Fruit fly (Drosophila melanogaster): ENCODE measurements around the gene msn.

msn gene

dm6 chr3L:2567050-2567609 lies 19.2 kb downstream of the msn start (continued):
- no peak for TF ChIP-seq cyc (GFP tag; optimal IDR thresholded peaks at IDR 0.05)
- TF ChIP-seq spab (GFP tag; optimal IDR thresholded peaks at IDR 0.05) = no peak
- no peak for TF ChIP-seq fd85E (GFP tag; optimal IDR thresholded peaks at IDR 0.05)
- TF ChIP-seq dsx (GFP tag; optimal IDR thresholded peaks at IDR 0.05; ENCODE audit: poor library complexity, severe bottlenecking) = no peak
- TF ChIP-seq Eip78C (GFP tag) = peak; percentile 10
- no peak for TF ChIP-seq CG10631 (GFP tag; optimal IDR thresholded peaks at IDR 0.05)
- TF ChIP-seq vri (GFP tag; optimal IDR thresholded peaks at IDR 0.05) = no peak
- no peak for TF ChIP-seq Lpt (GFP tag; optimal IDR thresholded peaks at IDR 0.05)
- TF ChIP-seq Eip75B (GFP tag; optimal IDR thresholded peaks at IDR 0.05) = no peak
- no peak for TF ChIP-seq CG31627 (GFP tag; optimal IDR thresholded peaks at IDR 0.05)
- no peak for TF ChIP-seq salr (GFP tag; optimal IDR thresholded peaks at IDR 0.05)
- TF ChIP-seq topi (GFP tag; optimal IDR thresholded peaks at IDR 0.05) = no peak
- no peak for TF ChIP-seq Ets96B (tag; optimal IDR thresholded peaks at IDR 0.05)
- TF ChIP-seq svp (GFP tag) = peak; percentile 83
- TF ChIP-seq ss (GFP tag; optimal IDR thresholded peaks at IDR 0.05) = peak; percentile 28 to 46

DNA sequence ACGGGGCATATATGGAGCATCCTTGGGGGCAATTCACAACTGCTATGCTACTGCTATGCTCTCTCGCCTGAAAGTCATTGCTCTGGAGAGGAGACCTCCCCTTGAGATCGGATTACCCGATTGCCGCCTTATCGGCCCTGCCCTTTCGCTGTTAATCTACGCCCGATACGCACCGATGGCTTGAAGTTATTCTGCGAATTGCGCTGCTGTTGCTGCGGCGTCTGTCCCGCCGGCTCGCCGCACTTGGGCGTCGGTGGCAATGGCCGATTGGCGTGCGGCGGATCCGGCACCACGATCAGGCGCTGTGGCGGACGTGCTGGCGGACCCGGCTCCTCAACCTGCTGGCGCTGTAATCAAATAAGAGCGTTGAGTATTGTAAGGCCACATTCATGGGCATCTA lies 20.3 kb downstream of the msn start:
- TF ChIP-seq CG6163 (GFP tag; IDR thresholded peaks at IDR 0.05) (0 out of 3 replicates have a peak, but pooled peaks have one; percentile 21), fd85E (GFP tag; optimal IDR thresholded peaks at IDR 0.05) (no peak), svp (GFP tag) (peak; percentile 96)

dm6 chr3L:2555670-2556069 lies 30.7 kb downstream of the msn start:
- no peak for TF ChIP-seq salr (GFP tag; optimal IDR thresholded peaks at IDR 0.05)
- no peak for TF ChIP-seq Smox (GFP tag; optimal IDR thresholded peaks at IDR 0.05)
- TF ChIP-seq acj6 (GFP tag; optimal IDR thresholded peaks at IDR 0.05) = no peak
- no peak for TF ChIP-seq Gug (GFP tag; IDR thresholded peaks at IDR 0.05)
- TF ChIP-seq CG10669 (GFP tag; optimal IDR thresholded peaks at IDR 0.05) = no peak
- no peak for TF ChIP-seq Ets96B (tag; optimal IDR thresholded peaks at IDR 0.05)
- TF ChIP-seq Lpt (GFP tag; optimal IDR thresholded peaks at IDR 0.05) = no peak
- no peak for TF ChIP-seq CG6163 (GFP tag; IDR thresholded peaks at IDR 0.05)
- TF ChIP-seq fd85E (GFP tag; optimal IDR thresholded peaks at IDR 0.05) = no peak
- no peak for TF ChIP-seq CG6792 (GFP tag; optimal IDR thresholded peaks at IDR 0.05)
- no peak for TF ChIP-seq Hr39 (GFP tag; optimal IDR thresholded peaks at IDR 0.05)
- no peak for TF ChIP-seq OdsH (GFP tag; optimal IDR thresholded peaks at IDR 0.05)
- TF ChIP-seq pdm3 (GFP tag; optimal IDR thresholded peaks at IDR 0.05) = no peak
- no peak for TF ChIP-seq CG11294 (GFP tag; IDR thresholded peaks at IDR 0.05)
- TF ChIP-seq ss (GFP tag; optimal IDR thresholded peaks at IDR 0.05) = no peak
- no peak for TF ChIP-seq Ets21C (GFP tag; optimal IDR thresholded peaks at IDR 0.05)
- no peak for TF ChIP-seq CG6854 (GFP tag; optimal IDR thresholded peaks at IDR 0.05)

DNA sequence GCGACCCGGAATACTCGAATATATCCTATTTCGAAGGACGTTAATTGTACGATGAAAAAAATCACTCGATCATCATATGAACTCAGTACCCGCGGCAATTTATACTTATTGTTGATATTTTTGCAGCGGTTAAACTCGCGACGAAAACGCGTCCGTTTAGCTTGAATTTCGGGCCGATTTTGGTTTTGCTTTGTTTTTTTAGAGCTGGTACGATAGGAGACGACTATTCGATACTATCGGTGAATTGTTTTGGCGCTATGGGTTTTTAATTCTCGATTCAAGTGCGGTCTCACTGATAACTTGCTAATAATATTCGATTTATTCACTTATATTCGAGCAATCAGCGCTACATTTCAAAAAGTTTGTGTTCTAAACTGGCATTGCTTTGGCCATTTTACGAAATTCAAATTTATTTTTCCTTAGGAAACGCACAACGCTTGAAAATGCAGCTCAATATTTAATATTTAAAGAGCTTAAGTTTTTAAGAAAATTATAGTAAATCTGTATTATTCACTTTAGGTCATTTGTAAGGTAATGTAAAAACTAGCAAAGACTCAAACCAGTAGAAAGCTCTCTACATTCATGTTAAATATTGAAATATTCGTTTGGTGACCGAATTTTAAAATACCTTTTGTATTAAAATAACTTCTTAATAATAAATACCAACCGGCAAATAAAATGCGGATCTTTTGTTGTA lies 32.1 kb downstream of the msn start, which contains the start of gene Spn:
Spn (minus strand) TSS at position 175 of the 697 bp plus-strand sequence.
- no peak for TF ChIP-seq OdsH (GFP tag; optimal IDR thresholded peaks at IDR 0.05)
- TF ChIP-seq fkh (GFP tag; optimal IDR thresholded peaks at IDR 0.05) = no peak
- TF ChIP-seq Met (GFP tag; optimal IDR thresholded peaks at IDR 0.05) = no peak
- TF ChIP-seq CG4318 (GFP tag; optimal IDR thresholded peaks at IDR 0.05) = no peak
- no peak for TF ChIP-seq CG3919 (GFP tag; optimal IDR thresholded peaks at IDR 0.05)
- no peak for TF ChIP-seq fd85E (GFP tag; optimal IDR thresholded peaks at IDR 0.05)
- TF ChIP-seq CG6276 (GFP tag; optimal IDR thresholded peaks at IDR 0.05) = no peak
- TF ChIP-seq pdm3 (GFP tag; optimal IDR thresholded peaks at IDR 0.05) = no peak
- TF ChIP-seq cyc (GFP tag; optimal IDR thresholded peaks at IDR 0.05) = peak; percentile 5
- peak; percentile 39; the same call in 1 of the 3 replicates for TF ChIP-seq CG8119 (GFP tag; IDR thresholded peaks at IDR 0.05)
- TF ChIP-seq CG10631 (GFP tag; optimal IDR thresholded peaks at IDR 0.05) = no peak
- TF ChIP-seq CG6792 (GFP tag; optimal IDR thresholded peaks at IDR 0.05) = peak; percentile 19
- TF ChIP-seq Eip93F (GFP tag; optimal IDR thresholded peaks at IDR 0.05) = peak; percentile 6
- no peak for TF ChIP-seq Eip75B (GFP tag; optimal IDR thresholded peaks at IDR 0.05)
- TF ChIP-seq CG32006 (GFP tag; optimal IDR thresholded peaks at IDR 0.05) = no peak
- no peak for TF ChIP-seq CG16779 (tag; optimal IDR thresholded peaks at IDR 0.05)
- no peak for TF ChIP-seq Gug (GFP tag; IDR thresholded peaks at IDR 0.05)
- no peak for TF ChIP-seq CG6163 (GFP tag; IDR thresholded peaks at IDR 0.05)
- TF ChIP-seq CG11762 (GFP tag; optimal IDR thresholded peaks at IDR 0.05; ENCODE audit: insufficient read depth) = no peak
- no peak for TF ChIP-seq net (GFP tag; optimal IDR thresholded peaks at IDR 0.05)
- no peak for TF ChIP-seq CG8632 (GFP tag; optimal IDR thresholded peaks at IDR 0.05)
- no peak for TF ChIP-seq CG1621 (tag; optimal IDR thresholded peaks at IDR 0.05)
- TF ChIP-seq vri (GFP tag; optimal IDR thresholded peaks at IDR 0.05) = peak; percentile 60
- TF ChIP-seq Eip78C (GFP tag) = peak; percentile 82
- TF ChIP-seq CG34406 (GFP tag; optimal IDR thresholded peaks at IDR 0.05) = no peak
- no peak for TF ChIP-seq svp (GFP tag)
- TF ChIP-seq Hr39 (GFP tag; optimal IDR thresholded peaks at IDR 0.05) = no peak
- TF ChIP-seq Sox14 (GFP tag; optimal IDR thresholded peaks at IDR 0.05) = peak; percentile 59
- TF ChIP-seq salr (GFP tag; optimal IDR thresholded peaks at IDR 0.05) = no peak
- TF ChIP-seq spab (GFP tag; optimal IDR thresholded peaks at IDR 0.05) = no peak
- peak; percentile 67 for TF ChIP-seq CG6854 (GFP tag; optimal IDR thresholded peaks at IDR 0.05)
